Fruit fly (Drosophila melanogaster) whole organism, embryonic: ENCODE measurements around the gene P58IPK.
A peak's percentile ranks its signal among the peaks of the same experiment; 100 is the strongest.

Experiments
- Aef1 ChIP-seq: fragments of 200-800 bp; sonication (Bioruptor generic); IDR thresholded peaks from 3 replicates; pipeline ENCODE4 v1.3.6; 2022; ENCODE audit warnings: missing biosample characterization, missing genetic modification characterization
- Atf3 ChIP-seq: fragments of 200-800 bp; sonication (Bioruptor generic); optimal IDR thresholded peaks from 3 replicates; lab custom pipeline; 2016; ENCODE audit warnings: missing biosample characterization, missing genetic modification characterization
- CG10267 ChIP-seq: fragments of 200-800 bp; sonication (Bioruptor generic); optimal IDR thresholded peaks from 2 replicates; lab custom pipeline; 2018; ENCODE audit warnings: missing biosample characterization, mild to moderate bottlenecking, missing genetic modification characterization, moderate library complexity
- CG10565 ChIP-seq: fragments of 200-800 bp; sonication (Bioruptor generic); optimal IDR thresholded peaks from 3 replicates; lab custom pipeline; 2016; ENCODE audit warnings: missing biosample characterization, mild to moderate bottlenecking, missing genetic modification characterization
- CG11247 ChIP-seq: fragments of 200-800 bp; sonication (Bioruptor generic); IDR thresholded peaks from 2 replicates; pipeline ENCODE4 v1.3.6; 2022; ENCODE audit warnings: missing biosample characterization, missing genetic modification characterization
- CG12391 ChIP-seq: fragments of 200-800 bp; sonication (Bioruptor generic); optimal IDR thresholded peaks from 3 replicates; lab custom pipeline; 2018; ENCODE audit warnings: missing biosample characterization, mild to moderate bottlenecking, missing genetic modification characterization, moderate library complexity
- CG12659 ChIP-seq: fragments of 200-800 bp; sonication (Bioruptor generic); optimal IDR thresholded peaks from 3 replicates; lab custom pipeline; 2017; ENCODE audit warnings: mild to moderate bottlenecking, missing biosample characterization, missing genetic modification reagents, missing genetic modification characterization
- CG14014 ChIP-seq: fragments of 200-800 bp; sonication (Bioruptor generic); IDR thresholded peaks from 2 replicates; pipeline ENCODE4 v1.3.6; 2022; ENCODE audit warnings: missing biosample characterization, missing genetic modification characterization
- CG14710 ChIP-seq: fragments of 200-800 bp; sonication (Bioruptor generic); optimal IDR thresholded peaks from 3 replicates; lab custom pipeline; 2019; ENCODE audit warnings: missing biosample characterization, mild to moderate bottlenecking, missing genetic modification characterization, moderate library complexity
- CG15514 ChIP-seq: fragments of 200-800 bp; sonication (Bioruptor generic); optimal IDR thresholded peaks from 3 replicates; lab custom pipeline; 2017; ENCODE audit warnings: missing biosample characterization, missing genetic modification characterization, mild to moderate bottlenecking, moderate library complexity, missing genetic modification reagents
- CG16813 ChIP-seq: fragments of 200-800 bp; sonication (Bioruptor generic); IDR thresholded peaks from 3 replicates; pipeline ENCODE4 v1.3.6; 2022; ENCODE audit warnings: missing biosample characterization, missing genetic modification characterization; ENCODE audit not compliant: partially characterized antibody
- CG17186 ChIP-seq: fragments of 200-800 bp; sonication (Bioruptor generic); optimal IDR thresholded peaks from 3 replicates; lab custom pipeline; 2017; ENCODE audit warnings: missing biosample characterization, missing genetic modification reagents, missing genetic modification characterization
- CG17829 ChIP-seq: fragments of 200-800 bp; optimal IDR thresholded peaks from 2 replicates; lab custom pipeline; 2019; ENCODE audit warnings: missing biosample characterization, mild to moderate bottlenecking, missing genetic modification characterization, moderate library complexity
- CG1792 ChIP-seq: fragments of 200-800 bp; sonication (Bioruptor generic); optimal IDR thresholded peaks from 2 replicates; lab custom pipeline; 2016; ENCODE audit warnings: missing biosample characterization, missing genetic modification characterization
- CG2129 ChIP-seq: fragments of 200-800 bp; sonication (Bioruptor generic); IDR thresholded peaks from 2 replicates; pipeline ENCODE4 v1.3.6; 2022; ENCODE audit warnings: missing biosample characterization, missing genetic modification characterization; ENCODE audit not compliant: partially characterized antibody
- CG33557 ChIP-seq: fragments of 200-800 bp; sonication (Bioruptor generic); optimal IDR thresholded peaks from 2 replicates; lab custom pipeline; 2019; ENCODE audit warnings: missing biosample characterization, mild to moderate bottlenecking, missing genetic modification characterization, moderate library complexity
- CG34224 ChIP-seq: fragments of 200-800 bp; sonication (Bioruptor generic); IDR thresholded peaks from 3 replicates; pipeline ENCODE4 v1.3.6; 2022; ENCODE audit warnings: missing biosample characterization, missing genetic modification characterization; ENCODE audit not compliant: partially characterized antibody
- CG34422 ChIP-seq: fragments of 200-800 bp; sonication (Bioruptor generic); IDR thresholded peaks from 3 replicates; pipeline ENCODE4 v1.3.6; 2022; ENCODE audit warnings: missing biosample characterization, missing genetic modification characterization
- CG4820 ChIP-seq: fragments of 200-800 bp; sonication (Bioruptor generic); optimal IDR thresholded peaks from 3 replicates; lab custom pipeline; 2016; ENCODE audit warnings: missing biosample characterization, missing genetic modification characterization
- CG6791 ChIP-seq: fragments of 200-800 bp; sonication (Bioruptor generic); IDR thresholded peaks from 3 replicates; pipeline ENCODE4 v1.3.6; 2022; ENCODE audit warnings: missing biosample characterization, missing genetic modification characterization; ENCODE audit not compliant: partially characterized antibody
- CG8089 ChIP-seq: fragments of 200-800 bp; sonication (Bioruptor generic); optimal IDR thresholded peaks from 3 replicates; lab custom pipeline; 2016; ENCODE audit warnings: missing biosample characterization, missing genetic modification characterization
- CG9876 ChIP-seq: fragments of 200-800 bp; sonication (Bioruptor generic); optimal IDR thresholded peaks from 2 replicates; lab custom pipeline; 2016; ENCODE audit warnings: missing biosample characterization, missing genetic modification characterization
- CHES-1-like ChIP-seq: fragments of 200-800 bp; sonication (Bioruptor generic); optimal IDR thresholded peaks from 2 replicates; lab custom pipeline; 2016; ENCODE audit warnings: missing biosample characterization, missing genetic modification characterization
- Dp ChIP-seq: fragments of 200-800 bp; sonication (Bioruptor generic); optimal IDR thresholded peaks from 2 replicates; lab custom pipeline; 2018; ENCODE audit warnings: missing biosample characterization, mild to moderate bottlenecking, missing genetic modification characterization, moderate library complexity
- Ets97D ChIP-seq: fragments of 200-800 bp; sonication (Bioruptor generic); optimal IDR thresholded peaks from 3 replicates; lab custom pipeline; 2016; ENCODE audit warnings: missing biosample characterization, missing genetic modification characterization
- Fer1 ChIP-seq: fragments of 200-800 bp; sonication (Bioruptor generic); optimal IDR thresholded peaks from 2 replicates; lab custom pipeline; 2017; ENCODE audit warnings: missing biosample characterization, mild to moderate bottlenecking, missing genetic modification characterization
- Hr78 ChIP-seq, 2 experiments: fragments of 200-800 bp in 1 of 2; fragments of >200 bp in 1 of 2; sonication (Bioruptor generic) in 1 of 2; optimal IDR thresholded peaks; 2 replicates each; lab custom pipeline; 2017 to 2019; ENCODE audit warnings: missing biosample characterization in 2 of 2, missing genetic modification characterization in 2 of 2, mild to moderate bottlenecking in 1 of 2, moderate library complexity in 1 of 2
- MBD-R2 ChIP-seq: fragments of 200-800 bp; sonication (Bioruptor generic); IDR thresholded peaks from 2 replicates; pipeline ENCODE4 v1.3.6; 2022; ENCODE audit warnings: missing biosample characterization, missing genetic modification characterization
- Myb ChIP-seq: fragments of 200-800 bp; sonication (Bioruptor generic); optimal IDR thresholded peaks from 2 replicates; lab custom pipeline; 2016; ENCODE audit warnings: missing biosample characterization, missing genetic modification characterization
- NC2α ChIP-seq: fragments of 200-800 bp; sonication (Bioruptor generic); optimal IDR thresholded peaks from 2 replicates; lab custom pipeline; 2016; ENCODE audit warnings: missing biosample characterization, missing genetic modification characterization
- NFAT ChIP-seq: fragments of 200-800 bp; sonication (Bioruptor generic); IDR thresholded peaks from 2 replicates; pipeline ENCODE4 v1.3.6; 2022; ENCODE audit warnings: missing biosample characterization, missing genetic modification characterization
- PHDP ChIP-seq: fragments of 200-800 bp; sonication (Bioruptor generic); optimal IDR thresholded peaks from 3 replicates; lab custom pipeline; 2018; ENCODE audit warnings: missing biosample characterization, mild to moderate bottlenecking, missing genetic modification characterization, moderate library complexity
- Ptx1 ChIP-seq: fragments of 200-800 bp; sonication (Bioruptor generic); IDR thresholded peaks from 2 replicates; pipeline ENCODE4 v1.3.6; 2022; ENCODE audit warnings: missing biosample characterization, missing genetic modification characterization
- Rx ChIP-seq: fragments of 200-800 bp; sonication (Bioruptor generic); IDR thresholded peaks from 2 replicates; pipeline ENCODE4 v1.3.6; 2022; ENCODE audit warnings: missing biosample characterization, missing genetic modification characterization
- Sin3A ChIP-seq: fragments of >200 bp; optimal IDR thresholded peaks from 2 replicates; lab custom pipeline; 2018
- Stat92E ChIP-seq, 3 experiments: fragments of >200 bp in 2 of 3; fragments of 200-800 bp in 1 of 3; sonication (Bioruptor generic) in 1 of 3; optimal IDR thresholded peaks; 2 replicates each; lab custom pipeline; 2017 to 2019; ENCODE audit warnings: missing biosample characterization in 3 of 3, missing genetic modification characterization in 3 of 3, mild to moderate bottlenecking in 1 of 3, moderate library complexity in 1 of 3
- YL-1 ChIP-seq: fragments of 200-800 bp; sonication (Bioruptor generic); optimal IDR thresholded peaks from 3 replicates; lab custom pipeline; 2017; ENCODE audit warnings: missing biosample characterization, mild to moderate bottlenecking, missing genetic modification characterization
- ash1 ChIP-seq: fragments of 200-800 bp; sonication (Bioruptor generic); optimal IDR thresholded peaks from 2 replicates; lab custom pipeline; 2018; ENCODE audit warnings: missing biosample characterization, mild to moderate bottlenecking, missing genetic modification characterization
- en ChIP-seq: fragments of 200-800 bp; sonication (Bioruptor generic); optimal IDR thresholded peaks from 2 replicates; lab custom pipeline; 2016; ENCODE audit warnings: missing biosample characterization, missing genetic modification characterization
- her ChIP-seq: fragments of 200-800 bp; sonication (Bioruptor generic); optimal IDR thresholded peaks from 2 replicates; lab custom pipeline; 2016; ENCODE audit warnings: missing biosample characterization, missing genetic modification characterization
- insv ChIP-seq, 2 experiments: fragments of 200-800 bp; sonication (Bioruptor generic); optimal IDR thresholded peaks; 3 replicates each; lab custom pipeline; 2016 to 2018; ENCODE audit warnings: missing biosample characterization in 2 of 2, missing genetic modification characterization in 2 of 2
- kni ChIP-seq: fragments of 200-800 bp; sonication (Bioruptor generic); optimal IDR thresholded peaks from 3 replicates; lab custom pipeline; 2017; ENCODE audit warnings: mild to moderate bottlenecking, missing biosample characterization, missing genetic modification reagents, missing genetic modification characterization
- knrl ChIP-seq: fragments of 200-800 bp; sonication (Bioruptor generic); IDR thresholded peaks from 3 replicates; pipeline ENCODE4 v1.3.6; 2022; ENCODE audit warnings: missing biosample characterization, missing genetic modification characterization; ENCODE audit not compliant: partially characterized antibody
- mam ChIP-seq: fragments of 200-800 bp; sonication (Bioruptor generic); optimal IDR thresholded peaks from 3 replicates; lab custom pipeline; 2016; ENCODE audit warnings: missing biosample characterization, missing genetic modification characterization
- nmo ChIP-seq: fragments of 200-800 bp; sonication (Bioruptor generic); optimal IDR thresholded peaks from 2 replicates; lab custom pipeline; 2018; ENCODE audit warnings: missing biosample characterization, mild to moderate bottlenecking, missing genetic modification characterization, moderate library complexity
- row ChIP-seq: fragments of 200-800 bp; sonication (Bioruptor generic); IDR thresholded peaks from 3 replicates; pipeline ENCODE4 v1.3.6; 2022; ENCODE audit warnings: missing biosample characterization, missing genetic modification characterization
- schlank ChIP-seq: fragments of 200-800 bp; sonication (Bioruptor generic); optimal IDR thresholded peaks from 2 replicates; lab custom pipeline; 2018; ENCODE audit warnings: missing biosample characterization, mild to moderate bottlenecking, missing genetic modification characterization
- scrt ChIP-seq: fragments of 200-800 bp; sonication (Bioruptor generic); optimal IDR thresholded peaks from 2 replicates; lab custom pipeline; 2018; ENCODE audit warnings: missing biosample characterization, mild to moderate bottlenecking, missing genetic modification characterization, moderate library complexity
- tup ChIP-seq: fragments of 200-800 bp; sonication (Bioruptor generic); optimal IDR thresholded peaks from 2 replicates; lab custom pipeline; 2016; ENCODE audit warnings: missing biosample characterization, mild to moderate bottlenecking, missing genetic modification characterization, moderate library complexity
- wor ChIP-seq: fragments of 200-800 bp; sonication (Bioruptor generic); IDR thresholded peaks from 2 replicates; pipeline ENCODE4 v1.3.6; 2022; ENCODE audit warnings: missing biosample characterization, missing genetic modification characterization

Gene P58IPK

dm6 chr3R:9637361-9637760 lies 50.6 kb downstream of the P58IPK start, which contains the start of gene Scm (continued):
- TF ChIP-seq CG11247 (no peak), CG16813 (GFP tag; lab: Robert Waterston, UW) (peak; percentile 91), ash1 (GFP tag; lab: Kevin White, UChicago) (no peak), Stat92E (GFP tag; optimal IDR thresholded peaks at IDR 0.05; lab: Kevin White, UChicago) (peak in 1 of 3 experiments; percentile 11), her (GFP tag; lab: Kevin White, UChicago) (no peak), Aef1 (GFP tag; lab: Robert Waterston, UW) (no peak), CG10267 (peak; percentile 60), CG14710 (peak; percentile 54), CG33557 (GFP tag; lab: Kevin White, UChicago) (peak; percentile 4), NFAT (GFP tag; lab: Robert Waterston, UW) (no peak), NC2α (GFP tag; lab: Kevin White, UChicago) (no peak), Myb (GFP tag; lab: Kevin White, UChicago) (peak; percentile 94), CG12659 (peak; percentile 79), kni (GFP tag; lab: Kevin White, UChicago) (peak; percentile 31), knrl (GFP tag; lab: Robert Waterston, UW) (peak; percentile 88), scrt (peak; percentile 23), CG4820 (no peak), CG6791 (peak; percentile 97), CG10565 (GFP tag; lab: Kevin White, UChicago) (no peak), YL-1 (peak; percentile 94), nmo (GFP tag; lab: Kevin White, UChicago) (peak; percentile 54), Hr78 (GFP tag; optimal IDR thresholded peaks at IDR 0.05; lab: Kevin White, UChicago) (no peak), PHDP (tag; lab: Kevin White, UChicago) (peak; percentile 25), mam (GFP tag; lab: Kevin White, UChicago) (no peak), CG14014 (0 out of 2 replicates have a peak, but pooled peaks have one; percentile 34), en (GFP tag; lab: Kevin White, UChicago) (no peak), row (GFP tag; lab: Robert Waterston, UW) (peak; percentile 54), Ptx1 (GFP tag; lab: Robert Waterston, UW) (no peak), insv (GFP tag; optimal IDR thresholded peaks at IDR 0.05; lab: Kevin White, UChicago) (no peak), Dp (GFP tag; lab: Kevin White, UChicago) (peak; percentile 69), CG9876 (GFP tag; lab: Kevin White, UChicago) (peak; percentile 1), CG17186 (GFP tag; lab: Kevin White, UChicago) (peak; percentile 85), CG34422 (no peak), schlank (no peak), CHES-1-like (peak; percentile 65), Rx (GFP tag; lab: Robert Waterston, UW) (no peak), CG17829 (peak; percentile 50), Ets97D (peak; percentile 92), MBD-R2 (GFP tag; lab: Robert Waterston, UW) (peak; percentile 75), CG34224 (GFP tag; lab: Robert Waterston, UW) (peak; percentile 91), wor (GFP tag; lab: Robert Waterston, UW) (no peak), CG2129 (GFP tag; lab: Robert Waterston, UW) (peak; percentile 61; the same call in 1 of the 2 replicates), CG15514 (GFP tag; lab: Kevin White, UChicago) (peak; percentile 63), CG12391 (tag; lab: Kevin White, UChicago) (peak; percentile 34), Sin3A (lab: Kevin White, UChicago) (peak; percentile 15), Fer1 (GFP tag; lab: Kevin White, UChicago) (peak; percentile 39), CG8089 (no peak), Atf3 (no peak), tup (GFP tag; lab: Kevin White, UChicago) (no peak), CG1792 (no peak)
